Worm (Caenorhabditis elegans): ENCODE measurements around the gene srj-19.
"Not testable (repeated sequence)": the region's sequence is repeated elsewhere in the genome, so short reads cannot be mapped to it uniquely, and the experiment has no call there.

Gene srj-19

ce11 chrV:2589834-2590233 lies 19.3 kb upstream of the srj-19 start:
- TF ChIP-seq ztf-29 (GFP tag; IDR thresholded peaks at IDR 0.05) (no peak), T22C8.4 (GFP tag; IDR thresholded peaks at IDR 0.05) (no peak), cog-1 (tag; optimal IDR thresholded peaks at IDR 0.05) (no peak), ztf-23 (GFP tag; IDR thresholded peaks at IDR 0.05) (no peak), flt-1 (GFP tag; IDR thresholded peaks at IDR 0.05) (no peak), ref-1 (GFP tag; conservative IDR thresholded peaks at IDR 0.05) (no peak), klf-2 (GFP tag; conservative IDR thresholded peaks at IDR 0.05) (no peak), med-1 (GFP tag; optimal IDR thresholded peaks at IDR 0.05; ENCODE audit: insufficient read depth) (no peak), tab-1 (GFP tag; IDR thresholded peaks at IDR 0.05) (no peak)

- TF ChIP-seq ref-1 (GFP tag; conservative IDR thresholded peaks at IDR 0.05): no peak
- TF ChIP-seq med-1 (GFP tag; optimal IDR thresholded peaks at IDR 0.05; ENCODE audit: insufficient read depth): no peak
- TF ChIP-seq T22C8.4 (GFP tag; IDR thresholded peaks at IDR 0.05): no peak
Measured at ce11 chrV:2585727-2586126, 15.2 kb upstream of the srj-19 start, which contains the start of gene C29G2.6. C29G2.6 (minus strand) TSS chrV:2585908.

ce11 chrV:2580598-2580997 lies 10.1 kb upstream of the srj-19 start, which contains the start of gene C29G2.3:
C29G2.3 (plus strand) TSS chrV:2580898.
- no peak for TF ChIP-seq ztf-23 (GFP tag; IDR thresholded peaks at IDR 0.05)
- TF ChIP-seq ref-1 (GFP tag; conservative IDR thresholded peaks at IDR 0.05): no peak
- TF ChIP-seq ztf-29 (GFP tag; IDR thresholded peaks at IDR 0.05): no peak
- no peak for TF ChIP-seq flt-1 (GFP tag; IDR thresholded peaks at IDR 0.05)
- TF ChIP-seq tab-1 (GFP tag; IDR thresholded peaks at IDR 0.05): no peak
- no peak for TF ChIP-seq klf-2 (GFP tag; conservative IDR thresholded peaks at IDR 0.05)
- no peak for TF ChIP-seq T22C8.4 (GFP tag; IDR thresholded peaks at IDR 0.05)
- no peak for TF ChIP-seq cog-1 (tag; optimal IDR thresholded peaks at IDR 0.05)
- no peak for TF ChIP-seq med-1 (GFP tag; optimal IDR thresholded peaks at IDR 0.05; ENCODE audit: insufficient read depth)

- no peak for TF ChIP-seq ztf-23 (GFP tag; IDR thresholded peaks at IDR 0.05)
Measured at ce11 chrV:2577603-2578002, 7.1 kb upstream of the srj-19 start, which contains the start of gene srt-4. srt-4 (plus strand) TSS chrV:2577903.

- TF ChIP-seq T22C8.4 (GFP tag; IDR thresholded peaks at IDR 0.05): no peak
- TF ChIP-seq ztf-29 (GFP tag; IDR thresholded peaks at IDR 0.05): no peak
- TF ChIP-seq klf-2 (GFP tag; conservative IDR thresholded peaks at IDR 0.05): no peak
- TF ChIP-seq tab-1 (GFP tag; IDR thresholded peaks at IDR 0.05): no peak
- TF ChIP-seq ztf-23 (GFP tag; IDR thresholded peaks at IDR 0.05): no peak
- TF ChIP-seq med-1 (GFP tag; optimal IDR thresholded peaks at IDR 0.05; ENCODE audit: insufficient read depth): no peak
- no peak for TF ChIP-seq ref-1 (GFP tag; conservative IDR thresholded peaks at IDR 0.05)
- no peak for TF ChIP-seq flt-1 (GFP tag; IDR thresholded peaks at IDR 0.05)
- TF ChIP-seq cog-1 (tag; optimal IDR thresholded peaks at IDR 0.05): no peak
Measured at ce11 chrV:2575716-2576115, 5.2 kb upstream of the srj-19 start.

- TF ChIP-seq flt-1 (GFP tag; IDR thresholded peaks at IDR 0.05) (no peak), tab-1 (GFP tag; IDR thresholded peaks at IDR 0.05) (no peak), cog-1 (tag; optimal IDR thresholded peaks at IDR 0.05) (no peak), T22C8.4 (GFP tag; IDR thresholded peaks at IDR 0.05) (no peak), ztf-29 (GFP tag; IDR thresholded peaks at IDR 0.05) (no peak)
Measured at ce11 chrV:2573881-2574280, 3.3 kb upstream of the srj-19 start, which contains the start of gene nhr-290. nhr-290 (plus strand) TSS chrV:2574181.

- TF ChIP-seq ztf-23 (GFP tag; IDR thresholded peaks at IDR 0.05): no peak
- TF ChIP-seq ref-1 (GFP tag; conservative IDR thresholded peaks at IDR 0.05): no peak
- no peak for TF ChIP-seq T22C8.4 (GFP tag; IDR thresholded peaks at IDR 0.05)
- no peak for TF ChIP-seq flt-1 (GFP tag; IDR thresholded peaks at IDR 0.05)
- TF ChIP-seq med-1 (GFP tag; optimal IDR thresholded peaks at IDR 0.05; ENCODE audit: insufficient read depth): no peak
- TF ChIP-seq tab-1 (GFP tag; IDR thresholded peaks at IDR 0.05): no peak
- no peak for TF ChIP-seq klf-2 (GFP tag; conservative IDR thresholded peaks at IDR 0.05)
- TF ChIP-seq ztf-29 (GFP tag; IDR thresholded peaks at IDR 0.05): no peak
- no peak for TF ChIP-seq cog-1 (tag; optimal IDR thresholded peaks at IDR 0.05)
Measured at ce11 chrV:2573108-2573507, 2.6 kb upstream of the srj-19 start, which contains the start of gene srj-20. srj-20 (minus strand) TSS chrV:2573208.

- TF ChIP-seq med-1 (GFP tag; optimal IDR thresholded peaks at IDR 0.05; ENCODE audit: insufficient read depth) (no peak), flt-1 (GFP tag; IDR thresholded peaks at IDR 0.05) (no peak), T22C8.4 (GFP tag; IDR thresholded peaks at IDR 0.05) (no peak), ztf-23 (GFP tag; IDR thresholded peaks at IDR 0.05) (no peak), ref-1 (GFP tag; conservative IDR thresholded peaks at IDR 0.05) (no peak), klf-2 (GFP tag; conservative IDR thresholded peaks at IDR 0.05) (no peak), ztf-29 (GFP tag; IDR thresholded peaks at IDR 0.05) (no peak), cog-1 (tag; optimal IDR thresholded peaks at IDR 0.05) (no peak), tab-1 (GFP tag; IDR thresholded peaks at IDR 0.05) (no peak)
Measured at ce11 chrV:2565525-2565924, 5.0 kb downstream of the srj-19 start, which contains the start of gene Y45G12C.1. Y45G12C.1 (plus strand) TSS chrV:2565683.

- not testable (repeated sequence) for TF ChIP-seq med-1 (GFP tag; optimal IDR thresholded peaks at IDR 0.05; ENCODE audit: insufficient read depth); ztf-29 (GFP tag; IDR thresholded peaks at IDR 0.05); flt-1 (GFP tag; IDR thresholded peaks at IDR 0.05)
Measured at ce11 chrV:2561390-2561789, 9.2 kb downstream of the srj-19 start, which contains the start of gene gst-10. gst-10 (plus strand) TSS chrV:2561690.

- not testable (repeated sequence) for TF ChIP-seq med-1 (GFP tag; optimal IDR thresholded peaks at IDR 0.05; ENCODE audit: insufficient read depth); klf-2 (GFP tag; conservative IDR thresholded peaks at IDR 0.05); ref-1 (GFP tag; conservative IDR thresholded peaks at IDR 0.05)
Measured at ce11 chrV:2536309-2536708, 34.2 kb downstream of the srj-19 start, which contains the start of gene Y45G12C.10. Y45G12C.10 (minus strand) TSS chrV:2536409.
